Worm (Caenorhabditis elegans) whole organism, L2 larva: ENCODE data around the gene pks-1.
A peak's percentile ranks its signal among the peaks of the same experiment; 100 is the strongest.

ENCODE experiments used
- C34F6.9 ChIP-seq: fragments of 150-350 bp; optimal IDR thresholded peaks from 2 replicates; lab custom pipeline; 2014; ENCODE audit warnings: missing biosample characterization, missing genetic modification characterization
- F13H6.1 ChIP-seq: sonication (generic microtip); optimal IDR thresholded peaks from 2 replicates; lab custom pipeline; 2016; ENCODE audit warnings: missing genetic modification characterization, missing compliant biosample characterization
- Y55F3AM.14 ChIP-seq: fragments of 200-800 bp; sonication (Bioruptor generic); optimal IDR thresholded peaks from 2 replicates; lab custom pipeline; 2018; ENCODE audit warnings: mild to moderate bottlenecking, missing genetic modification characterization, missing compliant biosample characterization
- ZK546.5 ChIP-seq: sonication (generic microtip); optimal IDR thresholded peaks from 2 replicates; lab custom pipeline; 2017; ENCODE audit warnings: missing biosample characterization, missing genetic modification characterization
- aly-2 ChIP-seq: fragments of 150-350 bp; optimal IDR thresholded peaks from 2 replicates; lab custom pipeline; 2014; ENCODE audit warnings: missing biosample characterization, missing genetic modification characterization
- ceh-16 ChIP-seq: fragments of 150-350 bp; optimal IDR thresholded peaks from 2 replicates; lab custom pipeline; 2014; ENCODE audit warnings: missing biosample characterization, missing genetic modification characterization
- ceh-82 ChIP-seq: fragments of 150-350 bp; optimal IDR thresholded peaks from 2 replicates; lab custom pipeline; 2014; ENCODE audit warnings: missing biosample characterization, missing genetic modification characterization
- crh-2 ChIP-seq: sonication (generic microtip); optimal IDR thresholded peaks from 2 replicates; lab custom pipeline; 2017; ENCODE audit warnings: missing biosample characterization, missing genetic modification characterization
- dmd-4 ChIP-seq: sonication (generic microtip); optimal IDR thresholded peaks from 2 replicates; lab custom pipeline; 2017; ENCODE audit warnings: missing biosample characterization, missing genetic modification characterization
- egl-27 ChIP-seq: sonication (generic microtip); optimal IDR thresholded peaks from 3 replicates; lab custom pipeline; 2017; ENCODE audit warnings: missing biosample characterization, missing genetic modification reagents, missing genetic modification characterization
- elt-1 ChIP-seq: fragments of 150-350 bp; optimal IDR thresholded peaks from 2 replicates; lab custom pipeline; 2014; ENCODE audit warnings: missing biosample characterization, missing genetic modification characterization
- fos-1 ChIP-seq: fragments of 150-350 bp; optimal IDR thresholded peaks from 2 replicates; lab custom pipeline; 2014; ENCODE audit warnings: missing biosample characterization, missing genetic modification characterization
- gmeb-1 ChIP-seq: fragments of 150-350 bp; optimal IDR thresholded peaks from 2 replicates; lab custom pipeline; 2014; ENCODE audit warnings: missing biosample characterization, missing genetic modification characterization
- lsy-2 ChIP-seq, 2 experiments: fragments of 150-350 bp in 1 of 2; sonication (generic microtip) in 1 of 2; optimal IDR thresholded peaks; 2 replicates each; lab custom pipeline; 2014 to 2017; ENCODE audit warnings: missing biosample characterization in 2 of 2, missing genetic modification characterization in 2 of 2
- mab-5 ChIP-seq: fragments of 150-350 bp; optimal IDR thresholded peaks from 2 replicates; lab custom pipeline; 2014; ENCODE audit warnings: missing biosample characterization, missing genetic modification characterization
- mdl-1 ChIP-seq, 2 experiments: fragments of 150-350 bp in 1 of 2; sonication (generic microtip) in 1 of 2; optimal IDR thresholded peaks; 2 replicates each; lab custom pipeline; 2017; ENCODE audit warnings: missing biosample characterization in 2 of 2, missing genetic modification characterization in 2 of 2
- nhr-11 ChIP-seq: fragments of 150-350 bp; optimal IDR thresholded peaks from 2 replicates; lab custom pipeline; 2014; ENCODE audit warnings: missing biosample characterization, missing genetic modification characterization
- nhr-12 ChIP-seq: fragments of 150-350 bp; optimal IDR thresholded peaks from 2 replicates; lab custom pipeline; 2014; ENCODE audit warnings: missing biosample characterization, missing genetic modification characterization
- nhr-129 ChIP-seq: fragments of 150-350 bp; optimal IDR thresholded peaks from 2 replicates; lab custom pipeline; 2014; ENCODE audit warnings: missing biosample characterization, missing genetic modification characterization
- nhr-21 ChIP-seq: fragments of 150-350 bp; optimal IDR thresholded peaks from 2 replicates; lab custom pipeline; 2014; ENCODE audit warnings: missing biosample characterization, missing genetic modification characterization
- nhr-237 ChIP-seq: fragments of 150-350 bp; optimal IDR thresholded peaks from 2 replicates; lab custom pipeline; 2014; ENCODE audit warnings: missing biosample characterization, missing genetic modification characterization
- peb-1 ChIP-seq: fragments of 150-350 bp; optimal IDR thresholded peaks from 2 replicates; lab custom pipeline; 2014; ENCODE audit warnings: missing biosample characterization, missing genetic modification characterization
- sem-4 ChIP-seq: fragments of 150-350 bp; optimal IDR thresholded peaks from 2 replicates; lab custom pipeline; 2014; ENCODE audit warnings: missing biosample characterization, missing genetic modification reagents, missing genetic modification characterization
- sma-3 ChIP-seq: sonication (generic microtip); optimal IDR thresholded peaks from 2 replicates; lab custom pipeline; 2016; ENCODE audit warnings: missing genetic modification reagents, missing genetic modification characterization, missing compliant biosample characterization
- sma-9 ChIP-seq, 2 experiments: fragments of 150-350 bp in 1 of 2; sonication (generic microtip) in 1 of 2; optimal IDR thresholded peaks; 2 replicates each; lab custom pipeline; 2014 to 2016; ENCODE audit warnings: missing genetic modification characterization in 2 of 2, mild to moderate bottlenecking in 1 of 2, missing biosample characterization in 1 of 2, missing compliant biosample characterization in 1 of 2, missing genetic modification reagents in 1 of 2, moderate library complexity in 1 of 2
- snpc-4 ChIP-seq: fragments of 150-350 bp; optimal IDR thresholded peaks from 2 replicates; lab custom pipeline; 2014; ENCODE audit warnings: missing biosample characterization, missing genetic modification characterization
- unc-55 ChIP-seq: fragments of 150-350 bp; sonication (generic microtip); optimal IDR thresholded peaks from 3 replicates; lab custom pipeline; 2014; ENCODE audit warnings: missing biosample characterization, missing genetic modification reagents, missing genetic modification characterization
- unc-62 ChIP-seq: fragments of 150-350 bp; optimal IDR thresholded peaks from 2 replicates; lab custom pipeline; 2014; ENCODE audit warnings: missing biosample characterization, missing genetic modification reagents, missing genetic modification characterization
- zag-1 ChIP-seq: fragments of 150-350 bp; optimal IDR thresholded peaks from 2 replicates; lab custom pipeline; 2014; ENCODE audit warnings: missing biosample characterization, missing genetic modification characterization
- ztf-11 ChIP-seq: sonication (generic microtip); optimal IDR thresholded peaks from 2 replicates; lab custom pipeline; 2017; ENCODE audit warnings: missing biosample characterization, missing genetic modification characterization
- ztf-4 ChIP-seq: fragments of 150-350 bp; optimal IDR thresholded peaks from 2 replicates; lab custom pipeline; 2014; ENCODE audit warnings: missing biosample characterization, missing genetic modification characterization

pks-1 gene

DNA sequence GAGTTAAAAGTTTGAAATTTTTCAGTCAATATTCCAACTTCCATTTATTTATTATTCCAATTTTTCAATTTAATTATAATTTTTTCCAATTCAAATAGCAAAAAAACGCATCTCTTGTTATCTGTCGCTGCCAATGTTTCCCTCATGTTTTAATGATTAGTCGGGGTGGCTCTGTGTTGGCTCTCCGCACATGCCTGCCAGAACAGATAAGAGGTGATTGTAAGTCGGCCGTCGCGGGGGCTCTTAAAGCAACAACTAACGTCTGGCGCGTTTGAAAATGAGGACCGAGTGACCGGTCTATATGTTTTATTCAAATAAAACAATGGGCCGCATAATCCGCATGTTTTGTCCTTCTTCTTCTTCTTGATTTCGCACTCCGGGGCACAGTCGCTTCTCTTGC, 62.7 kb downstream of the pks-1 start:
- TF ChIP-seq gmeb-1 (tag; lab: Kevin White, UChicago) (peak; percentile 22), ZK546.5 (no peak), nhr-21 (tag; lab: Kevin White, UChicago) (no peak), sem-4 (tag; lab: Kevin White, UChicago) (no peak), fos-1 (tag; lab: Kevin White, UChicago) (peak; percentile 74)

DNA sequence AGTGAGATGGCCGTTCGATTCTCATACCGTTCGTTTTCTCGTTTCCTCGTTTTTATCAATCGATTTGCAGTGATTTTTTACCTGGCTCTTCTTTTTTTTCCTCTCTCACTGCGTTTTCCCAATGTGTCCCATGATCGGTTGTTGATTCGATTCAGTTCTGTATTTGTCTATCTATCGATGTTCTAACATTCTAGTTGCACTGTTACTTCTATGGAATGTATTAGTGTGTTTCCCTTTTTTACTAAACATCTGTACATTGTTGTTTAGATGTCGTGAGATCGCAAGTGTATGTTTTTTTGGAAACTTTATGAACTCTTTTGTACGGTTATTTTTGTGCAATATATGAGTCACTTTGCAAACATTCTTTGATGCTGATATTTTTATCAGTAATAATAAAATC, 64.0 kb downstream of the pks-1 start:
- peak; percentile 12 for TF ChIP-seq nhr-129 (tag; lab: Kevin White, UChicago)
- no peak for TF ChIP-seq ztf-4 (tag; lab: Kevin White, UChicago)

DNA sequence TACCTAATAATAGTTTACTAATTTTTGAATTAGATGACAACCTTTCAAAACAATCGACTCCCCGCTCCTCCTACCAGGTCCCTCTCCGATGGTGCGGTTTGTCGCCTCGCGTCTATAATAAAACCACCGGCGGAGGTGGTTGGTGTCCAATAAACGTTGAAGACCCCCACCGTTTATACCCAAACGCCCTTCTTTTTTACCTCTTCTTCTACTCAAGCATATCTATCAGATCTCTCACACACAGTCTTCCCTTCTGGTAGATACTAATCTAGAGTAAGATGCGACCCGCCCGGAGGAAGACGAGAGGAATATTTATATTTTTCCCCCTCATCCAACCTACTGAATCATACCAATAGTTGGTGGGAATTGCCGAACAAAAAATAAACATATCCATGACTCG, 65.3 kb downstream of the pks-1 start:
- TF ChIP-seq unc-55 (GFP tag; lab: Kevin White, UChicago) (no peak), nhr-12 (tag; lab: Kevin White, UChicago) (no peak), mdl-1 (tag; optimal IDR thresholded peaks at IDR 0.05; lab: Kevin White, UChicago) (no peak), nhr-129 (tag; lab: Kevin White, UChicago) (no peak), ceh-16 (tag; lab: Kevin White, UChicago) (peak; percentile 69), aly-2 (tag; lab: Kevin White, UChicago) (no peak), unc-62 (GFP tag; lab: Kevin White, UChicago) (no peak), dmd-4 (no peak), elt-1 (peak; percentile 27), sma-9 (GFP tag; optimal IDR thresholded peaks at IDR 0.05; lab: Kevin White, UChicago) (peak; percentile 4), sma-9 (tag; optimal IDR thresholded peaks at IDR 0.05; lab: Kevin White, UChicago) (no peak), crh-2 (tag; lab: Kevin White, UChicago) (no peak)

DNA sequence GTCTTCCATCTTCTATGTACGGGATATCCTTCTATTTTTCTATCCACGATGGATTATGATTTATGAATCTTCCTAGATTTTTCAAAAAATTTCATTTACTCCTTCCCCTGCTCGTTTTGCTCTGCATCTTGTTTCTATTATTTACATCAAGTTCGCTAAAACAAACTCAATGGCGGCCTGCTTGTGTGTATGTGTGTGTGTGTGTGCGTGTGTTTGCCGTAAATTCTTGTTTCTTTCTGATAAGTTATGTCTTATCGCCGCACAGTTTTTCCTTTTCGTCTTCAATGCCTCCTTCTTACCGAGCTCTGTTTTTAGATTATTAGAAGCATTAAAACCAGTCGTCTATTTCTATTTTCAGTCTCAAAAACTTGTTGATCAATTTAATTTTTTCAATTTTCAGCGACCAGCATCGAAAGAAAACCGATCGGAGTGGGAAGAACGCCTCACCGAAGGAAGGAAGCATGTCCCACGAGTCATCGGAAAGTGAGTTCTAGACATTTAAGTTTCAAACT, 65.7 kb downstream of the pks-1 start, which contains the start of gene dlg-1:
TSS of gene dlg-1 (plus strand) at position 401 of the 512 bp plus-strand sequence.
- TF ChIP-seq gmeb-1 (tag; lab: Kevin White, UChicago) (peak; percentile 4), ceh-82 (no peak), fos-1 (tag; lab: Kevin White, UChicago) (peak; percentile 50), mab-5 (no peak)

DNA sequence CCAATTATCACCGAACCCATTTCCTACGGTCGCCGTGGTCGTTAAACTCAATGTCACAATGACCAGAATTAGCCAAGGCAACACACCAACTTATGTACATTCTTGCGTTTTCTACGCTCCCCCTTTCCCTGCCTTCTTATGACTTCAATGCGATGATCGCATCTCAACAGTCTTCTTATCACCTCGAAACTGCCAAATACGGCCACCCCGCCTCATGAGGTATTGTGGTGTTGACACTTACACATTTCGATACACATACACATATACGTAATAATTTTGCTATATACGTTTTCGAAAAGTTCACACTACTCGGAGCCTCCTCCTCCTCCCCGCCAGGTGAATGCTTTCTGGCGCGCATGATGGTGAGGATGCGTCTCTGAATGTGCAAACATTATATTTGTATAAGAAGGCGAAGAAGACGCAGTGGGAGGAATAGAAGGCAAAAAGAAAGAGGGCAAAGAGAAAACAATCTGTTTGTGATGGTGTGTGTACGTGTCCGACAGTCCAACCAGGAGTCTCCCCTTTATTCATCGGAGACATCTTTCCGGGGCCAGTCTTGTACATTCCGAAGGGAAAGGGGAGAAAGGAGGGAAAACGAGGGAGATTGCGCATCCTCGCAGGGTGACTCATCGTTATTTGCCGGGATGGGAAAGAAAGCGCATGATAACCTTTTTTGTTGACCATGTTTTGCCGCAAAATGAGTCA, 66.4 kb downstream of the pks-1 start:
- TF ChIP-seq sma-9 (GFP tag; optimal IDR thresholded peaks at IDR 0.05; lab: Kevin White, UChicago) = peak; percentile 24
- TF ChIP-seq sma-9 (tag; optimal IDR thresholded peaks at IDR 0.05; lab: Kevin White, UChicago) = no peak
- TF ChIP-seq crh-2 (tag; lab: Kevin White, UChicago) = peak; percentile 46
- no peak for TF ChIP-seq snpc-4
- TF ChIP-seq nhr-129 (tag; lab: Kevin White, UChicago) = peak; percentile 44
- TF ChIP-seq egl-27 (tag; lab: Kevin White, UChicago) = no peak
- TF ChIP-seq ztf-11 (tag; lab: Kevin White, UChicago) = no peak
- TF ChIP-seq zag-1 (tag; lab: Kevin White, UChicago) = no peak
- TF ChIP-seq fos-1 (tag; lab: Kevin White, UChicago) = peak; percentile 74
- TF ChIP-seq peb-1 = peak; percentile 35
- no peak for TF ChIP-seq lsy-2 (tag; optimal IDR thresholded peaks at IDR 0.05; lab: Kevin White, UChicago)
- no peak for TF ChIP-seq nhr-237 (tag; lab: Kevin White, UChicago)
- TF ChIP-seq Y55F3AM.14 (GFP tag; lab: Kevin White, UChicago) = no peak
- peak; percentile 29 for TF ChIP-seq sma-3 (GFP tag; lab: Kevin White, UChicago)
- TF ChIP-seq F13H6.1 (tag; lab: Kevin White, UChicago) = peak; percentile 63
- no peak for TF ChIP-seq nhr-21 (tag; lab: Kevin White, UChicago)
- TF ChIP-seq C34F6.9 (tag; lab: Kevin White, UChicago) = peak; percentile 2
- no peak for TF ChIP-seq nhr-11
- TF ChIP-seq unc-55 (GFP tag; lab: Kevin White, UChicago) = no peak
